Fruit fly (Drosophila melanogaster): ENCODE data around the gene Nemp.

DNA sequence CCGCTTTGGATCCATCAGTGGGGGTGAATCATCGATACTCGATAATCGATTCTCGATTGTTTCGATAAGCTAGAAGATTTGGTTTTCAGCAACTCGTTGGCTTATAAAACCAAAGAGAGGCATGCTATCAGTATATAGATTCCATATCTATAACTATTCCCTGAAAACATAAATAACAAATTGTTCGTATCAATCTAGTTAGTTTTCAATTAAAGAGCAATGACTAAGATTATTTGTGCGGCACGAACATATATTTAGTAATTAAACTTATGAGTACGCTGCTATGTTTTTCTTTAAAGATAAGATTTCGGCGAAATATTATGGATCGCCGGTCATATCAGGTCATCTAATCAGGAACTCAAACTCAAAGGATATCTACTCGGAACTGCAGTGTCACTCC is 19.7 kb upstream of the Nemp start:
- no peak for TF ChIP-seq Dll (optimal IDR thresholded peaks at IDR 0.05)
- TF ChIP-seq pan (optimal IDR thresholded peaks at IDR 0.05) = no peak
- no peak for TF ChIP-seq psq (optimal IDR thresholded peaks at IDR 0.05)
- no peak for TF ChIP-seq usp (GFP tag; optimal IDR thresholded peaks at IDR 0.05)
- no peak for TF ChIP-seq CG8478 (optimal IDR thresholded peaks at IDR 0.05)
